Fruit fly (Drosophila melanogaster) Kc167 (cell line): ENCODE data around the gene CG1622.

Experiments used
- Myc ChIP-seq: fragments of >200 bp; optimal IDR thresholded peaks from 2 replicates; lab custom pipeline; 2017; ENCODE audit warnings: missing external identifiers
- Sin3A ChIP-seq: fragments of >200 bp; optimal IDR thresholded peaks from 2 replicates; lab custom pipeline; 2018; ENCODE audit warnings: missing external identifiers
- h ChIP-seq: fragments of >200 bp; optimal IDR thresholded peaks from 3 replicates; lab custom pipeline; 2018; ENCODE audit warnings: missing external identifiers
- insv ChIP-seq: fragments of >200 bp; optimal IDR thresholded peaks from 3 replicates; lab custom pipeline; 2018; ENCODE audit warnings: missing external identifiers
- psq ChIP-seq: fragments of >200 bp; optimal IDR thresholded peaks from 2 replicates; lab custom pipeline; 2017; ENCODE audit warnings: missing external identifiers
- ttk ChIP-seq: sonication (Bioruptor generic); optimal IDR thresholded peaks from 2 replicates; lab custom pipeline; 2017; ENCODE audit warnings: missing external identifiers

Gene CG1622

dm6 chrX:13296405-13297183 lies at the start of gene CG1622:
Gene CG1622 (plus strand): TSS chrX:13297082.
- no peak for TF ChIP-seq Sin3A (lab: Kevin White, UChicago)
- no peak for TF ChIP-seq insv (lab: Kevin White, UChicago)
- TF ChIP-seq psq (lab: Kevin White, UChicago): no peak
- TF ChIP-seq Myc (lab: Kevin White, UChicago): no peak
- TF ChIP-seq h (lab: Kevin White, UChicago): no peak
- no peak for TF ChIP-seq ttk (lab: Kevin White, UChicago)

- TF ChIP-seq psq (lab: Kevin White, UChicago) (no peak), h (lab: Kevin White, UChicago) (no peak), insv (lab: Kevin White, UChicago) (no peak), Sin3A (lab: Kevin White, UChicago) (no peak)
Observed at dm6 chrX:13247789-13248188, 49.1 kb upstream of the CG1622 start.

dm6 chrX:13248515-13248914 lies 48.4 kb upstream of the CG1622 start:
- TF ChIP-seq ttk (lab: Kevin White, UChicago) (no peak), insv (lab: Kevin White, UChicago) (no peak), Sin3A (lab: Kevin White, UChicago) (no peak), Myc (lab: Kevin White, UChicago) (no peak), h (lab: Kevin White, UChicago) (no peak), psq (lab: Kevin White, UChicago) (no peak)

dm6 chrX:13249732-13250395 lies 47.0 kb upstream of the CG1622 start:
- TF ChIP-seq psq (lab: Kevin White, UChicago) (no peak), Sin3A (lab: Kevin White, UChicago) (no peak), ttk (lab: Kevin White, UChicago) (no peak), Myc (lab: Kevin White, UChicago) (no peak), insv (lab: Kevin White, UChicago) (no peak), h (lab: Kevin White, UChicago) (no peak)

- TF ChIP-seq Sin3A (lab: Kevin White, UChicago) (no peak), ttk (lab: Kevin White, UChicago) (no peak), Myc (lab: Kevin White, UChicago) (no peak), insv (lab: Kevin White, UChicago) (no peak), h (lab: Kevin White, UChicago) (no peak), psq (lab: Kevin White, UChicago) (no peak)
Observed at dm6 chrX:13251310-13251709, 45.6 kb upstream of the CG1622 start.

dm6 chrX:13253062-13253724 lies 43.7 kb upstream of the CG1622 start:
- TF ChIP-seq ttk (lab: Kevin White, UChicago): no peak
- no peak for TF ChIP-seq psq (lab: Kevin White, UChicago)
- no peak for TF ChIP-seq insv (lab: Kevin White, UChicago)
- TF ChIP-seq Myc (lab: Kevin White, UChicago): no peak
- TF ChIP-seq h (lab: Kevin White, UChicago): no peak
- no peak for TF ChIP-seq Sin3A (lab: Kevin White, UChicago)

- TF ChIP-seq ttk (lab: Kevin White, UChicago): no peak
- TF ChIP-seq Sin3A (lab: Kevin White, UChicago): no peak
- TF ChIP-seq Myc (lab: Kevin White, UChicago): no peak
- no peak for TF ChIP-seq psq (lab: Kevin White, UChicago)
Observed at dm6 chrX:13254442-13254841, 42.4 kb upstream of the CG1622 start.

- TF ChIP-seq ttk (lab: Kevin White, UChicago) (no peak), insv (lab: Kevin White, UChicago) (no peak), Sin3A (lab: Kevin White, UChicago) (no peak), h (lab: Kevin White, UChicago) (no peak), Myc (lab: Kevin White, UChicago) (no peak), psq (lab: Kevin White, UChicago) (no peak)
Observed at dm6 chrX:13256967-13257366, 39.9 kb upstream of the CG1622 start.

dm6 chrX:13258048-13258756 lies 38.7 kb upstream of the CG1622 start, which contains the start of the genes mew and CG15742:
Gene mew (minus strand): TSS chrX:13258490.
Gene CG15742 (minus strand): TSS chrX:13258495.
- TF ChIP-seq psq (lab: Kevin White, UChicago) (no peak), Sin3A (lab: Kevin White, UChicago) (no peak), h (lab: Kevin White, UChicago) (no peak), ttk (lab: Kevin White, UChicago) (no peak), insv (lab: Kevin White, UChicago) (no peak), Myc (lab: Kevin White, UChicago) (no peak)

dm6 chrX:13258757-13259067 lies 38.2 kb upstream of the CG1622 start, which contains the start of gene comt:
Gene comt (plus strand): TSS chrX:13259021.
- TF ChIP-seq Myc (lab: Kevin White, UChicago): no peak
- no peak for TF ChIP-seq psq (lab: Kevin White, UChicago)
- no peak for TF ChIP-seq h (lab: Kevin White, UChicago)
- no peak for TF ChIP-seq Sin3A (lab: Kevin White, UChicago)
- TF ChIP-seq ttk (lab: Kevin White, UChicago): no peak
- TF ChIP-seq insv (lab: Kevin White, UChicago): no peak
